Fruit fly (Drosophila melanogaster): Measurements from ENCODE around the gene CG5913.

DNA sequence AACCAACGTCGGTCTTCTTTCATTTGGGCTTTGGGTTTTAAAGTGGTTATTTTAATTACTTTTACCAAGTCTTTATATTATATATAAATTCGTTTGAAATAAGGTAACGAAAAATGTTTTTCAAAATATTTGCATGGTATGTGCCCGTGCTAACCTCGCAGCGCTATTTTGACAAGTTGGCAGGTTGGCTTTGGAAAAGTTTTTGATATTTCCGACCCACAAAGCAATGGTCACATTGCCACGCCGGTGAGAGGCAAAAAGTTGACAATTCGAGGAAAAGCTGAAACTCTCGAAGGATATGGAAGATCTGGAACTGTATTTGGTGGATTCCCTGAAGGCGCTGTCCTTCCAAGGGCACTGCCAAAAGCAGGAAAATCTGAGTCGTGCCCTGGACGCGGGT is at the start of gene CG5913:
- TF ChIP-seq CG8478 (optimal IDR thresholded peaks at IDR 0.05) (no peak), psq (optimal IDR thresholded peaks at IDR 0.05) (no peak), EcR (GFP tag; optimal IDR thresholded peaks at IDR 0.05) (no peak), pan (optimal IDR thresholded peaks at IDR 0.05) (no peak)

Measured in whole organism.